Worm (Caenorhabditis elegans) whole organism, L1 larva: Measurements from ENCODE around the gene M02E1.1.

Experiments used
- C04F5.9 ChIP-seq: sonication (generic microtip); optimal IDR thresholded peaks from 2 replicates; lab custom pipeline; 2016; ENCODE audit warnings: missing genetic modification characterization, missing compliant biosample characterization
- C16A3.4 ChIP-seq: fragments of 150-350 bp; optimal IDR thresholded peaks from 2 replicates; lab custom pipeline; 2014; ENCODE audit warnings: missing biosample characterization, missing genetic modification characterization
- aha-1 ChIP-seq: fragments of 150-350 bp; optimal IDR thresholded peaks from 2 replicates; lab custom pipeline; 2014; ENCODE audit warnings: missing biosample characterization, missing genetic modification characterization
- alr-1 ChIP-seq: fragments of 200-800 bp; sonication (Bioruptor generic); optimal IDR thresholded peaks from 2 replicates; lab custom pipeline; 2018; ENCODE audit warnings: borderline replicate concordance, mild to moderate bottlenecking, missing genetic modification characterization, missing compliant biosample characterization
- aly-2 ChIP-seq: fragments of 150-350 bp; optimal IDR thresholded peaks from 2 replicates; lab custom pipeline; 2014; ENCODE audit warnings: missing biosample characterization, missing genetic modification characterization
- ceh-63 ChIP-seq: fragments of 200-800 bp; sonication (Bioruptor generic); optimal IDR thresholded peaks from 2 replicates; lab custom pipeline; 2018; ENCODE audit warnings: mild to moderate bottlenecking, missing genetic modification characterization, missing compliant biosample characterization
- ceh-82 ChIP-seq, 3 experiments: fragments of 150-350 bp in 1 of 3; sonication (generic microtip) in 2 of 3; optimal IDR thresholded peaks; 2 replicates each; lab custom pipeline; 2014 to 2017; ENCODE audit warnings: missing biosample characterization in 3 of 3, missing genetic modification characterization in 3 of 3
- efl-1 ChIP-seq, 4 experiments: fragments of 150-350 bp; optimal IDR thresholded peaks in 3 of 4; peaks in 1 of 4; 1 replicate in 1 of 4; 2 replicates in 3 of 4; lab custom pipeline; 2014; ENCODE audit warnings: missing biosample characterization in 2 of 4, missing genetic modification characterization in 2 of 4, missing genetic modification reagents in 2 of 4
- egl-13 ChIP-seq: sonication (generic microtip); optimal IDR thresholded peaks from 2 replicates; lab custom pipeline; 2016; ENCODE audit warnings: missing genotype, missing genetic modification reagents, missing genetic modification characterization, missing compliant biosample characterization
- elt-3 ChIP-seq, 6 experiments: fragments of 150-350 bp in 1 of 6; sonication (generic microtip); optimal IDR thresholded peaks; 2 replicates each; lab custom pipeline; 2017 to 2018; ENCODE audit warnings: missing biosample characterization in 6 of 6, missing genetic modification characterization in 6 of 6, inconsistent platforms in 1 of 6
- fkh-4 ChIP-seq: sonication (generic microtip); optimal IDR thresholded peaks from 2 replicates; lab custom pipeline; 2016; ENCODE audit warnings: missing compliant biosample characterization, missing genetic modification characterization, borderline replicate concordance
- fkh-8 ChIP-seq: sonication (generic microtip); optimal IDR thresholded peaks from 2 replicates; lab custom pipeline; 2016; ENCODE audit warnings: mild to moderate bottlenecking, missing genetic modification characterization, missing compliant biosample characterization
- grh-1 ChIP-seq: fragments of 200-800 bp; sonication (Bioruptor generic); IDR thresholded peaks from 2 replicates; pipeline ENCODE4 v1.3.6; 2022; ENCODE audit warnings: missing genetic modification reagents, missing genetic modification characterization, missing compliant biosample characterization
- irx-1 ChIP-seq: sonication (generic microtip); optimal IDR thresholded peaks from 2 replicates; lab custom pipeline; 2016; ENCODE audit warnings: missing genetic modification characterization, missing compliant biosample characterization
- lin-14 ChIP-seq: fragments of 200-800 bp; sonication (Bioruptor generic); optimal IDR thresholded peaks from 2 replicates; lab custom pipeline; 2018; ENCODE audit warnings: mild to moderate bottlenecking, missing genetic modification characterization, moderate library complexity, missing compliant biosample characterization
- lin-15B ChIP-seq: fragments of 150-350 bp; sonication (generic microtip); optimal IDR thresholded peaks from 3 replicates; lab custom pipeline; 2014; ENCODE audit warnings: missing biosample characterization, missing genetic modification characterization
- lin-39 ChIP-seq: fragments of 150-350 bp; optimal IDR thresholded peaks from 2 replicates; lab custom pipeline; 2014; ENCODE audit warnings: missing biosample characterization, missing genetic modification reagents, missing genetic modification characterization
- lsy-2 ChIP-seq, 2 experiments: fragments of 150-350 bp; optimal IDR thresholded peaks; 2 replicates each; lab custom pipeline; 2014; ENCODE audit warnings: missing biosample characterization in 2 of 2, missing genetic modification characterization in 2 of 2
- mep-1 ChIP-seq: fragments of 150-350 bp; optimal IDR thresholded peaks from 2 replicates; lab custom pipeline; 2014; ENCODE audit warnings: missing biosample characterization, missing genetic modification characterization
- nhr-11 ChIP-seq: fragments of 150-350 bp; optimal IDR thresholded peaks from 2 replicates; lab custom pipeline; 2014; ENCODE audit warnings: missing biosample characterization, missing genetic modification characterization
- nhr-19 ChIP-seq: fragments of 200-800 bp; sonication (Bioruptor generic); conservative IDR thresholded peaks from 2 replicates; pipeline ENCODE4 v1.3.6; 2022; ENCODE audit warnings: missing genetic modification characterization, missing compliant biosample characterization
- nhr-237 ChIP-seq: fragments of 150-350 bp; optimal IDR thresholded peaks from 2 replicates; lab custom pipeline; 2014; ENCODE audit warnings: missing biosample characterization, missing genetic modification characterization
- nhr-71 ChIP-seq: sonication (generic microtip); optimal IDR thresholded peaks from 2 replicates; lab custom pipeline; 2016; ENCODE audit warnings: mild to moderate bottlenecking, missing genetic modification characterization, moderate library complexity, missing compliant biosample characterization
- nhr-90 ChIP-seq: sonication (generic microtip); optimal IDR thresholded peaks from 2 replicates; lab custom pipeline; 2016; ENCODE audit warnings: mild to moderate bottlenecking, missing genetic modification characterization, missing compliant biosample characterization; ENCODE audit not compliant: poor library complexity
- rnt-1 ChIP-seq: sonication (generic microtip); optimal IDR thresholded peaks from 2 replicates; lab custom pipeline; 2016; ENCODE audit warnings: mild to moderate bottlenecking, missing genetic modification characterization, moderate library complexity, missing compliant biosample characterization
- skn-1 ChIP-seq: fragments of 150-350 bp; optimal IDR thresholded peaks from 2 replicates; lab custom pipeline; 2014; ENCODE audit warnings: missing biosample characterization, missing genetic modification characterization
- snu-23 ChIP-seq: sonication (generic microtip); optimal IDR thresholded peaks from 2 replicates; lab custom pipeline; 2016; ENCODE audit warnings: missing genetic modification characterization, missing compliant biosample characterization
- sup-37 ChIP-seq: fragments of 200-800 bp; sonication (Bioruptor generic); optimal IDR thresholded peaks from 2 replicates; lab custom pipeline; 2018; ENCODE audit warnings: mild to moderate bottlenecking, missing genetic modification characterization, missing compliant biosample characterization
- tlp-1 ChIP-seq: fragments of 150-350 bp; optimal IDR thresholded peaks from 2 replicates; lab custom pipeline; 2014; ENCODE audit warnings: missing biosample characterization, missing genetic modification characterization
- unc-86 ChIP-seq: sonication (generic microtip); optimal IDR thresholded peaks from 2 replicates; lab custom pipeline; 2016; ENCODE audit warnings: missing genetic modification characterization, missing compliant biosample characterization
- xbp-1 ChIP-seq: sonication (generic microtip); optimal IDR thresholded peaks from 2 replicates; lab custom pipeline; 2016; ENCODE audit warnings: missing genetic modification characterization, missing compliant biosample characterization
- zag-1 ChIP-seq: fragments of 150-350 bp; optimal IDR thresholded peaks from 2 replicates; lab custom pipeline; 2014; ENCODE audit warnings: missing biosample characterization, missing genetic modification characterization
- ztf-4 ChIP-seq: fragments of 150-350 bp; optimal IDR thresholded peaks from 2 replicates; lab custom pipeline; 2014; ENCODE audit warnings: missing biosample characterization, missing genetic modification characterization

Gene M02E1.1

ce11 chrX:353134-353669 lies 27.3 kb downstream of the M02E1.1 start, which contains the start of gene sor-3 (continued):
- TF ChIP-seq ceh-82 (tag; optimal IDR thresholded peaks at IDR 0.05; lab: Kevin White, UChicago) = peak; percentile 81 to 89 (median 85)
- peak; percentile 86 for TF ChIP-seq mep-1
- TF ChIP-seq alr-1 (tag; lab: Kevin White, UChicago) = no peak
- peak; percentile 53 for TF ChIP-seq nhr-237 (tag; lab: Kevin White, UChicago)
- peak; percentile 90 for TF ChIP-seq nhr-90 (tag; lab: Kevin White, UChicago)
- TF ChIP-seq elt-3 (tag; optimal IDR thresholded peaks at IDR 0.05; lab: Kevin White, UChicago) = peak in 2 of 6 experiments; percentile 50 to 79
- TF ChIP-seq aly-2 (tag; lab: Kevin White, UChicago) = peak; percentile 81
- peak; percentile 75 to 89 for TF ChIP-seq lsy-2 (tag; optimal IDR thresholded peaks at IDR 0.05; lab: Kevin White, UChicago)
- no peak for TF ChIP-seq aha-1
- TF ChIP-seq xbp-1 = peak; percentile 81
- TF ChIP-seq C04F5.9 (tag; lab: Kevin White, UChicago) = no peak
- peak; percentile 92 for TF ChIP-seq nhr-71 (tag; lab: Kevin White, UChicago)
- TF ChIP-seq lin-39 (tag; lab: Kevin White, UChicago) = peak; percentile 70
- peak; percentile 79 for TF ChIP-seq unc-86 (tag; lab: Kevin White, UChicago)
- TF ChIP-seq ztf-4 = peak; percentile 16
- TF ChIP-seq zag-1 (tag; lab: Kevin White, UChicago) = peak; percentile 24
- peak; percentile 85 for TF ChIP-seq rnt-1 (tag; lab: Kevin White, UChicago)

DNA sequence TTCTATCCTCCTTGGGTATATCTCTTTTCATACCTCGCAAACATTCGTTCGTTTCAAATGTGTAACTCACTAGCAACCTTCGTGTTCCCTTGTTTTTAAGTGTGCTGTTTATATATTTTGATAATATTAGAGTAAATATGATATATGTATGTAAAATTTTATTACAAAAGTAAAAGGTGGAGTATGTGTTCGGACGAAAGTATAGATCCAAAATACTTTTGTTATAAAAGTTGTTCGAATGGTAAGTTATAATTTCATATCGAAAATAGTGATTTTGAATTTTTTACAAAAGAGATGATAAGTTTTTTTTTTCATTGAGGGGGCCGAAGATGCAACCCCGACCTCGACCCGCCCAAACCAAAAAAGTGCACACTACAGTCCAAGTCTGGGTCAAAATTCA lies 31.9 kb downstream of the M02E1.1 start, which contains the start of gene C04E7.1:
TSS of gene C04E7.1 (plus strand) at position 301 of the 400 bp plus-strand sequence.
- no peak for TF ChIP-seq efl-1 (optimal IDR thresholded peaks at IDR 0.05; lab: Kevin White, UChicago)
- TF ChIP-seq efl-1 (GFP tag; optimal IDR thresholded peaks at IDR 0.05 in 1 of 2; lab: Kevin White, UChicago) = peak in 1 of 2 experiments; percentile 42
- TF ChIP-seq snu-23 (GFP tag; lab: Kevin White, UChicago) = no peak

DNA sequence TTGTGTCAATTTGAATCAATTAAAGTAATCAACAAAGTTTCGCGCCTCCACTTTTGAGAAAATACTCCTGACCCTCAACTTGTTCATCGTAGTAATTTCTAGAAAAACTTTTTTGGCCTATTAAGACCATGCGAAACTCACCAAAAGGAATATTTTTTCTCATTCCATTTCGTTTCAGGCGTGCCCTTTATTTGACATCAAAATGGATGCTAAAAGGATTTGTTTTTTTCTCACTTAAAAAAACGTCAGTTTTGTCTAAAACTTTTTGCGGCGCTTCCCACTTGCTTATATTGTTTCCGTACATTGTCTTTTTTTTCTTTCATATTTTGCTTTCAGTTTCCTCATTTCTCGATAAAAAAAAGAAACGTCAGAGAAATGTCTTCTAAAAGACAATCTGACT lies 34.6 kb downstream of the M02E1.1 start, which contains the start of gene C04E7.5:
TSS of gene C04E7.5 (plus strand) at position 301 of the 400 bp plus-strand sequence.
- TF ChIP-seq grh-1 (GFP tag; lab: Robert Waterston, UW) = no peak
- no peak for TF ChIP-seq sup-37 (GFP tag; lab: Kevin White, UChicago)
- TF ChIP-seq lin-39 (tag; lab: Kevin White, UChicago) = no peak
- no peak for TF ChIP-seq nhr-19 (GFP tag; lab: Robert Waterston, UW)
- TF ChIP-seq fkh-4 = no peak
- no peak for TF ChIP-seq C16A3.4
- no peak for TF ChIP-seq nhr-11
- TF ChIP-seq, all 84 proteins: peak for 0

ce11 chrX:369923-370322 lies 44.0 kb downstream of the M02E1.1 start:
- TF ChIP-seq mep-1 (peak; percentile 10), skn-1 (tag; lab: Kevin White, UChicago) (peak; percentile 25), ceh-82 (tag; optimal IDR thresholded peaks at IDR 0.05; lab: Kevin White, UChicago) (no peak), lin-15B (tag; lab: Kevin White, UChicago) (no peak), efl-1 (optimal IDR thresholded peaks at IDR 0.05; lab: Kevin White, UChicago) (peak in 1 of 2 experiments; percentile 18), efl-1 (GFP tag; optimal IDR thresholded peaks at IDR 0.05 in 1 of 2; lab: Kevin White, UChicago) (peak in 1 of 2 experiments; percentile 42), tlp-1 (tag; lab: Kevin White, UChicago) (no peak)

DNA sequence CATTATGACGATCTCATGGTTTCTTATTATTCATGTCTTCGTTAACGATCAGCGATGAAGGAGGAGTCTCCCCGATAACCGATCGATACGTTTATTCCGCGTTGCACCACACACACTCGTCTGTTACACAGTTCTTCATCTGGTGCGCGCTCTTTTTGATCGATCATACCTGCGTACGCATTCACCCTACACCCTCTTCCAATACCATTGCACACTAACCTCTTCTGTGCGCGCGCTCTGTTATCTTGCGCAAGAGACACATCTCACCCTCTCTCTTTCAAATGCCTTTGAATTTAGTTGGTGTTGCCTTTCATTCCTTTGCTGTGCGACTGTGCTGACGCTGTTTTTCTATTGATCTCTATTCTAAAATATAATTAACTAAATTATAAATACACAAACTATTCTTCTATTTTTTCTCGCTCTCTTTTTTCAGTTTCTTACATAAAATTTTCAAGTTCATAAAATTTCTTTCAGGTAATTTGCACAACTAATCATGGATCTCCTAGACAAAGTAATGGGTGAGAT lies 45.9 kb downstream of the M02E1.1 start, which contains the start of gene nrde-3:
TSS of gene nrde-3 (plus strand) at position 475 of the 525 bp plus-strand sequence.
- no peak for TF ChIP-seq ceh-63 (GFP tag; lab: Kevin White, UChicago)
- TF ChIP-seq lin-14 (GFP tag; lab: Kevin White, UChicago) = no peak
- no peak for TF ChIP-seq irx-1
- no peak for TF ChIP-seq sup-37 (GFP tag; lab: Kevin White, UChicago)
- TF ChIP-seq skn-1 (tag; lab: Kevin White, UChicago) = no peak
- no peak for TF ChIP-seq egl-13 (tag; lab: Kevin White, UChicago)
- TF ChIP-seq aly-2 (tag; lab: Kevin White, UChicago) = no peak
- TF ChIP-seq fkh-8 (tag; lab: Kevin White, UChicago) = no peak
- no peak for TF ChIP-seq C16A3.4
- TF ChIP-seq, all 84 proteins: peak for 0
